Worm (Caenorhabditis elegans): Measurements from ENCODE around the gene srx-63.

DNA sequence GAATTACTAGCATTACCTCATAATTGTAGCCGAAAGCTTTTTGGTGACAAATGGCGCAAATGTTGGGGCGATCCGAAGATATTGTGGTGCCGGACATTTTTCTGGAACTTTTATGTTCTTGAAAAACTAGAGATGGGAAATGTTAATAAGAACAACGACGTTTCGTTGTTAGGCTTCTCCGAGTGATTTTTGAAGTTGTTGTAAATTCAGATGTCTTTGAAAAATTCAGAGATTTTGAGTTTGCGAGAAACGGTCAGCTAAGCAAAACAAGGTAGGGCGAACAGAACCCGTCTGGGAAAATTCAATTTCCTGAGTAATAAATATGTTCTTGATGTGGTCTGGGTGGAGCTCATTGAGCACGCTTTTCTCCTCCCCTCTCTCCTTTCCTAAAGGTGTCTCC, 45.3 kb upstream of the srx-63 start, which contains the start of gene nhr-124:
- TF ChIP-seq dmd-8 (GFP tag; IDR thresholded peaks at IDR 0.05) (no peak), vab-7 (GFP tag; IDR thresholded peaks at IDR 0.05) (no peak)
